Worm (Caenorhabditis elegans): ENCODE measurements around the gene T01B7.13.

Gene T01B7.13

DNA sequence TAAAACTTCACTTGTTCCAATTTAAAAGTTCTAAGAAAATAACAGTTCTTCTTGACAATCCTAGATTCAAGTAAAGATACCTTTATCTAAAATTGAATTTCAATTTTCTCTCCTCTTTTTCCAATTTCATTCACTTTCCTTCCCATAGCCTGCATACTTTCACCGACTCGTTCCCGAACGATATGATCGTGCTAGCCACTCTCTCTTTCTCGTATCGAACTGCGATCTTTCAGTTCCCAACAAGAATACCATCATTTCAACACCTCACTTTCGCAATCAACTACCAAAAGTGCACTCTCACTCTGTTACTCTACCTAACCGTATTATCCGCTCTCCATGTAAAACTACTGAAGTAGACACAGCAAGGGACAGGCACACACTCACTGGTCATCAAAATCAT, 34.9 kb downstream of the T01B7.13 start:
- no peak for TF ChIP-seq lin-54 (GFP tag; optimal IDR thresholded peaks at IDR 0.05)
- TF ChIP-seq D2030.7 (GFP tag; IDR thresholded peaks at IDR 0.05), result no peak
- no peak for TF ChIP-seq ets-4 (GFP tag; optimal IDR thresholded peaks at IDR 0.05)
- no peak for TF ChIP-seq Y79H2A.3 (GFP tag; conservative IDR thresholded peaks at IDR 0.05)
- no peak for TF ChIP-seq bed-2 (GFP tag; IDR thresholded peaks at IDR 0.05)
- no peak for TF ChIP-seq snpc-3.4 (tag; optimal IDR thresholded peaks at IDR 0.05)
- TF ChIP-seq bed-1 (GFP tag; IDR thresholded peaks at IDR 0.05), result no peak
- no peak for TF ChIP-seq dox-1 (GFP tag; IDR thresholded peaks at IDR 0.05)
- TF ChIP-seq unc-130 (GFP tag; optimal IDR thresholded peaks at IDR 0.05), result no peak
- no peak for TF ChIP-seq lin-40 (tag; optimal IDR thresholded peaks at IDR 0.05)

DNA sequence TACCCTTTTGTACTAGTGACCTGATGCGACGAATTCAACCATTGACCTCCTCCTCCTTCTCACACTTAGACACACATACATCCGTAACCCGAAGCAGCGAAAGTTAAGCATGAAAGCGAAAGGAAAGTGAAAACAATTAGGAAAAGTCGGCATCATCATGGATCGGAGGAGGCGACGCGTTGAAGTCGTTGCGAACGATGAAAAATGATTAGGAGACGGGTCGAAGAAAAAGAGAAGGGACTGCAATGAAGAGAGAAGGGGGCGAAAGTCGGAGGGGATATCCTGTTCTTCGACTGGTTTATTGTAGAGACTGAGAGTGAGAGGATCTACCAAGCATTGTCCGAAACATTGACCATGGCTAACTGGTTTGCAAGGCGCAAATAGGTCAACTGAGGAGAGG, 35.8 kb downstream of the T01B7.13 start:
- TF ChIP-seq ztf-6 (GFP tag; IDR thresholded peaks at IDR 0.05) (no peak), ets-4 (GFP tag; optimal IDR thresholded peaks at IDR 0.05) (no peak), ceh-40 (GFP tag; IDR thresholded peaks at IDR 0.05) (no peak), gei-17 (GFP tag; optimal IDR thresholded peaks at IDR 0.05) (no peak), egl-18 (GFP tag; IDR thresholded peaks at IDR 0.05) (no peak), nhr-179 (tag; optimal IDR thresholded peaks at IDR 0.05) (no peak), nhr-27 (tag; optimal IDR thresholded peaks at IDR 0.05) (no peak), ztf-22 (GFP tag; optimal IDR thresholded peaks at IDR 0.05) (no peak), mcd-1 (GFP tag; IDR thresholded peaks at IDR 0.05) (no peak), Y56A3A.18 (GFP tag; IDR thresholded peaks at IDR 0.05) (no peak), efl-1 (GFP tag; optimal IDR thresholded peaks at IDR 0.05) (no peak), rec-8 (tag; optimal IDR thresholded peaks at IDR 0.05) (no peak), let-526 (GFP tag; IDR thresholded peaks at IDR 0.05) (no peak), mes-4 (tag; optimal IDR thresholded peaks at IDR 0.05) (no peak), unc-62 (GFP tag; optimal IDR thresholded peaks at IDR 0.05) (no peak), egrh-3 (GFP tag; IDR thresholded peaks at IDR 0.05) (no peak), lag-1 (GFP tag; IDR thresholded peaks at IDR 0.05) (no peak), ekl-4 (GFP tag; IDR thresholded peaks at IDR 0.05) (no peak)

DNA sequence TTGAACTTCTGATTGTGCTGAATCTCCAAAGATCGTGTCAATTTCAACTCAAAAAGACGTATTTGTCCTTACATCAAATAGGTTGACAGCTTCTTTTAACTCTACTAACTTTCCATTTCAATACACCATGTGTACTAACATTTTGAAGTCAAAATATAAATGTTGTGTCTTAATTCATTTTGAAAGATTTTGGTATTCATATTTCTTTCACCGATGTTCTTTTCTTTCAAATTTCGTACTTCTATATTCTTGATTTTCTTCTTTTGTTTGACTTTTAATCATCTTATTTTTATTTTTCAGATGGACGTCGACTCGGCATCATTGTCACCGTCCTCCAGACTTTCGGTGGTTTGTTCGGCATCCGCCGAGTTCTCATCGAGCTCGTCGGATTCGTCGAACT, 36.5 kb downstream of the T01B7.13 start, which contains the start of gene atf-2:
atf-2 (plus strand) TSS at position 301 of the 400 bp plus-strand sequence.
- no peak for TF ChIP-seq ccch-3 (GFP tag; optimal IDR thresholded peaks at IDR 0.05)
- TF ChIP-seq lsy-27 (tag; optimal IDR thresholded peaks at IDR 0.05; ENCODE audit: borderline replicate concordance, insufficient read depth), result no peak
- TF ChIP-seq tbp1 (GFP tag; optimal IDR thresholded peaks at IDR 0.05), result no peak
- TF ChIP-seq unc-62 (GFP tag; optimal IDR thresholded peaks at IDR 0.05), result no peak
- no peak for TF ChIP-seq nhr-27 (tag; optimal IDR thresholded peaks at IDR 0.05)
- TF ChIP-seq egl-18 (GFP tag; IDR thresholded peaks at IDR 0.05), result no peak
- TF ChIP-seq nhr-120 (GFP tag; IDR thresholded peaks at IDR 0.05), result no peak
- TF ChIP-seq dpl-1 (GFP tag; optimal IDR thresholded peaks at IDR 0.05), result no peak
- no peak for TF ChIP-seq attf-3 (GFP tag; conservative IDR thresholded peaks at IDR 0.05)
- TF ChIP-seq F37B4.10 (GFP tag; IDR thresholded peaks at IDR 0.05), result no peak
- no peak for TF ChIP-seq B0019.2 (GFP tag; conservative IDR thresholded peaks at IDR 0.05)
- no peak for TF ChIP-seq let-526 (GFP tag; IDR thresholded peaks at IDR 0.05)
- no peak for TF ChIP-seq F57A8.1 (GFP tag; optimal IDR thresholded peaks at IDR 0.05)
- TF ChIP-seq unc-130 (GFP tag; optimal IDR thresholded peaks at IDR 0.05), result no peak
- no peak for TF ChIP-seq lin-26 (GFP tag; IDR thresholded peaks at IDR 0.05)

Data from whole organism, young adult.